Worm (Caenorhabditis elegans): Measurements from ENCODE around the gene tofu-1.

DNA sequence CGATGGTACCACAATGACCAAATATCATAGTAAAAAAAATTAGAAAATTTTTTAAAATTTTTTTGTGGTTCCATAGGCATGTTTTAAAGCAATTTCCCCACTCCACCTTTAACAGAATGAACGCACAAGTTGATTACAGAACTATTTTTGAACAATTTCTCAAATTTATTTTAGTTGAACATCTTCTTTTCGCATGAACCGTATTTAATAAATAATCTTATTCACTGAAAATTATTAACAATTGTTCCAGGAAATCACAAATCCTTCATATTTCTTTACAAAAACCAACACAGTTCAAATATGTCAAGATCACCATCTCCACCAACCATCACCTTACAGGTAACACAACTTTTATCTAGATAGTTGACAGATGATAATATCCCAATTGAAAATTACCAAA, 30.7 kb downstream of the tofu-1 start, which contains the start of gene lea-1:
- no peak for TF ChIP-seq Y22D7AL.16 (tag; optimal IDR thresholded peaks at IDR 0.05)
- no peak for TF ChIP-seq pha-4 (tag; optimal IDR thresholded peaks at IDR 0.05)
- no peak for TF ChIP-seq che-1 (tag; optimal IDR thresholded peaks at IDR 0.05)
